Fruit fly (Drosophila melanogaster): ENCODE data around the gene Mat89Ba.
A peak's percentile ranks its signal among the peaks of the same experiment; 100 is the strongest.

The Mat89Ba gene

dm6 chr3R:16277543-16277942, 5.3 kb upstream of the Mat89Ba start:
- TF ChIP-seq Jra (GFP tag; optimal IDR thresholded peaks at IDR 0.05) (no peak), dsf (GFP tag; optimal IDR thresholded peaks at IDR 0.05; ENCODE audit: borderline replicate concordance) (no peak), Myc (optimal IDR thresholded peaks at IDR 0.05) (no peak), lola (GFP tag; optimal IDR thresholded peaks at IDR 0.05) (no peak), jim (GFP tag; optimal IDR thresholded peaks at IDR 0.05) (no peak), Sp1 (GFP tag; optimal IDR thresholded peaks at IDR 0.05) (no peak), Dfd (GFP tag; optimal IDR thresholded peaks at IDR 0.05) (no peak), OdsH (GFP tag; optimal IDR thresholded peaks at IDR 0.05) (no peak), h (GFP tag; optimal IDR thresholded peaks at IDR 0.05) (no peak), fru (GFP tag; optimal IDR thresholded peaks at IDR 0.05) (no peak), sage (GFP tag; optimal IDR thresholded peaks at IDR 0.05) (no peak)

- TF ChIP-seq HLH106 (tag; optimal IDR thresholded peaks at IDR 0.05), result no peak
- no peak for TF ChIP-seq brk (GFP tag; optimal IDR thresholded peaks at IDR 0.05)
- TF ChIP-seq Mio (GFP tag; optimal IDR thresholded peaks at IDR 0.05), result no peak
- no peak for TF ChIP-seq h (GFP tag; optimal IDR thresholded peaks at IDR 0.05)
- no peak for TF ChIP-seq Abd-B (GFP tag; optimal IDR thresholded peaks at IDR 0.05)
- TF ChIP-seq psq (GFP tag; optimal IDR thresholded peaks at IDR 0.05), result no peak
- no peak for TF ChIP-seq usp (GFP tag; optimal IDR thresholded peaks at IDR 0.05)
- TF ChIP-seq Sp1 (GFP tag; optimal IDR thresholded peaks at IDR 0.05), result no peak
- no peak for TF ChIP-seq Hnf4 (GFP tag; optimal IDR thresholded peaks at IDR 0.05)
- TF ChIP-seq woc (GFP tag; optimal IDR thresholded peaks at IDR 0.05), result no peak
- no peak for TF ChIP-seq pan (optimal IDR thresholded peaks at IDR 0.05)
- TF ChIP-seq tai (GFP tag; optimal IDR thresholded peaks at IDR 0.05), result no peak
Observed at dm6 chr3R:16276992-16277391, 4.8 kb upstream of the Mat89Ba start.

- TF ChIP-seq jim (GFP tag; optimal IDR thresholded peaks at IDR 0.05) (no peak), ey (GFP tag; optimal IDR thresholded peaks at IDR 0.05) (no peak), OdsH (GFP tag; optimal IDR thresholded peaks at IDR 0.05) (no peak), dmrt93B (GFP tag; optimal IDR thresholded peaks at IDR 0.05) (no peak), sv (GFP tag; optimal IDR thresholded peaks at IDR 0.05) (no peak), Mio (GFP tag; optimal IDR thresholded peaks at IDR 0.05) (no peak), sage (GFP tag; optimal IDR thresholded peaks at IDR 0.05) (no peak)
Observed at dm6 chr3R:16275890-16276619, 3.8 kb upstream of the Mat89Ba start.

- TF ChIP-seq Jra (GFP tag; optimal IDR thresholded peaks at IDR 0.05) (no peak), N (GFP tag; optimal IDR thresholded peaks at IDR 0.05) (no peak), psq (GFP tag; optimal IDR thresholded peaks at IDR 0.05) (no peak), Vsx2 (GFP tag; optimal IDR thresholded peaks at IDR 0.05; ENCODE audit: partially characterized antibody) (no peak), HLH106 (tag; optimal IDR thresholded peaks at IDR 0.05) (no peak), Sp1 (GFP tag; optimal IDR thresholded peaks at IDR 0.05) (no peak), usp (GFP tag; optimal IDR thresholded peaks at IDR 0.05) (no peak), dmrt93B (GFP tag; optimal IDR thresholded peaks at IDR 0.05) (no peak), jim (GFP tag; optimal IDR thresholded peaks at IDR 0.05) (no peak), Dif (GFP tag; optimal IDR thresholded peaks at IDR 0.05; ENCODE audit: partially characterized antibody) (no peak), dsf (GFP tag; optimal IDR thresholded peaks at IDR 0.05; ENCODE audit: borderline replicate concordance) (no peak), Hnf4 (GFP tag; optimal IDR thresholded peaks at IDR 0.05) (no peak), Dfd (GFP tag; optimal IDR thresholded peaks at IDR 0.05) (no peak), Mio (GFP tag; optimal IDR thresholded peaks at IDR 0.05) (no peak), br (GFP tag; optimal IDR thresholded peaks at IDR 0.05) (no peak), CG9705 (GFP tag; optimal IDR thresholded peaks at IDR 0.05) (no peak), lola (GFP tag; optimal IDR thresholded peaks at IDR 0.05) (no peak), Abd-B (GFP tag; optimal IDR thresholded peaks at IDR 0.05) (no peak), dl (GFP tag; optimal IDR thresholded peaks at IDR 0.05; ENCODE audit: insufficient read depth in 1 of 2, partially characterized antibody in 2 of 2) (no peak), sage (GFP tag; optimal IDR thresholded peaks at IDR 0.05) (no peak)
Observed at dm6 chr3R:16275329-16275728, 3.1 kb upstream of the Mat89Ba start.

- TF ChIP-seq woc (GFP tag; optimal IDR thresholded peaks at IDR 0.05), result no peak
- TF ChIP-seq dl (GFP tag; optimal IDR thresholded peaks at IDR 0.05; ENCODE audit: insufficient read depth in 1 of 2, partially characterized antibody in 2 of 2), result peak; percentile 0 to 57
- TF ChIP-seq OdsH (GFP tag; optimal IDR thresholded peaks at IDR 0.05), result no peak
- TF ChIP-seq Hr83 (GFP tag; optimal IDR thresholded peaks at IDR 0.05; ENCODE audit: poor library complexity, severe bottlenecking), result no peak
- TF ChIP-seq ey (GFP tag; optimal IDR thresholded peaks at IDR 0.05), result no peak
- TF ChIP-seq Dif (GFP tag; optimal IDR thresholded peaks at IDR 0.05; ENCODE audit: partially characterized antibody), result peak; percentile 3
- no peak for TF ChIP-seq sv (GFP tag; optimal IDR thresholded peaks at IDR 0.05)
- no peak for TF ChIP-seq brk (GFP tag; optimal IDR thresholded peaks at IDR 0.05)
- TF ChIP-seq usp (GFP tag; optimal IDR thresholded peaks at IDR 0.05), result no peak
- no peak for TF ChIP-seq Abd-B (GFP tag; optimal IDR thresholded peaks at IDR 0.05)
- TF ChIP-seq psq (GFP tag; optimal IDR thresholded peaks at IDR 0.05), result peak; percentile 25
- no peak for TF ChIP-seq pan (optimal IDR thresholded peaks at IDR 0.05)
- TF ChIP-seq N (GFP tag; optimal IDR thresholded peaks at IDR 0.05), result no peak
- no peak for TF ChIP-seq fru (GFP tag; optimal IDR thresholded peaks at IDR 0.05)
Observed at dm6 chr3R:16274534-16274933, 2.3 kb upstream of the Mat89Ba start.
